Fruit fly (Drosophila melanogaster): ENCODE measurements around the gene fal.

The fal gene

dm6 chr3L:19316638-19317037 is 22.3 kb downstream of the fal start:
- no peak for TF ChIP-seq psq (optimal IDR thresholded peaks at IDR 0.05)
- no peak for TF ChIP-seq h (optimal IDR thresholded peaks at IDR 0.05)
- TF ChIP-seq insv (optimal IDR thresholded peaks at IDR 0.05): no peak
- TF ChIP-seq ttk (optimal IDR thresholded peaks at IDR 0.05): no peak
- no peak for TF ChIP-seq Myc (optimal IDR thresholded peaks at IDR 0.05)
- TF ChIP-seq Sin3A (optimal IDR thresholded peaks at IDR 0.05): no peak

dm6 chr3L:19326029-19326428 is 31.7 kb downstream of the fal start:
- TF ChIP-seq h (optimal IDR thresholded peaks at IDR 0.05) (no peak), insv (optimal IDR thresholded peaks at IDR 0.05) (no peak), Sin3A (optimal IDR thresholded peaks at IDR 0.05) (no peak), psq (optimal IDR thresholded peaks at IDR 0.05) (no peak), Myc (optimal IDR thresholded peaks at IDR 0.05) (no peak), ttk (optimal IDR thresholded peaks at IDR 0.05) (no peak)

dm6 chr3L:19327223-19327622 is 32.9 kb downstream of the fal start:
- no peak for TF ChIP-seq h (optimal IDR thresholded peaks at IDR 0.05)
- no peak for TF ChIP-seq psq (optimal IDR thresholded peaks at IDR 0.05)
- TF ChIP-seq Myc (optimal IDR thresholded peaks at IDR 0.05): no peak
- no peak for TF ChIP-seq ttk (optimal IDR thresholded peaks at IDR 0.05)
- TF ChIP-seq insv (optimal IDR thresholded peaks at IDR 0.05): no peak
- TF ChIP-seq Sin3A (optimal IDR thresholded peaks at IDR 0.05): no peak

- TF ChIP-seq psq (optimal IDR thresholded peaks at IDR 0.05): no peak
- no peak for TF ChIP-seq h (optimal IDR thresholded peaks at IDR 0.05)
- TF ChIP-seq insv (optimal IDR thresholded peaks at IDR 0.05): no peak
- no peak for TF ChIP-seq Sin3A (optimal IDR thresholded peaks at IDR 0.05)
- TF ChIP-seq ttk (optimal IDR thresholded peaks at IDR 0.05): no peak
- TF ChIP-seq Myc (optimal IDR thresholded peaks at IDR 0.05): no peak
Observed at dm6 chr3L:19328076-19328475, 33.7 kb downstream of the fal start.

dm6 chr3L:19329499-19329898 is 35.1 kb downstream of the fal start:
- TF ChIP-seq psq (optimal IDR thresholded peaks at IDR 0.05): no peak

- TF ChIP-seq insv (optimal IDR thresholded peaks at IDR 0.05) (no peak), psq (optimal IDR thresholded peaks at IDR 0.05) (no peak), h (optimal IDR thresholded peaks at IDR 0.05) (no peak), Sin3A (optimal IDR thresholded peaks at IDR 0.05) (no peak), Myc (optimal IDR thresholded peaks at IDR 0.05) (no peak), ttk (optimal IDR thresholded peaks at IDR 0.05) (no peak)
Observed at dm6 chr3L:19331763-19332162, 37.4 kb downstream of the fal start.

- TF ChIP-seq Myc (optimal IDR thresholded peaks at IDR 0.05): no peak
- TF ChIP-seq psq (optimal IDR thresholded peaks at IDR 0.05): no peak
- TF ChIP-seq Sin3A (optimal IDR thresholded peaks at IDR 0.05): no peak
- TF ChIP-seq ttk (optimal IDR thresholded peaks at IDR 0.05): no peak
- TF ChIP-seq insv (optimal IDR thresholded peaks at IDR 0.05): no peak
- TF ChIP-seq h (optimal IDR thresholded peaks at IDR 0.05): no peak
Observed at dm6 chr3L:19336678-19337077, 42.3 kb downstream of the fal start.

- TF ChIP-seq psq (optimal IDR thresholded peaks at IDR 0.05) (no peak), Myc (optimal IDR thresholded peaks at IDR 0.05) (no peak), ttk (optimal IDR thresholded peaks at IDR 0.05) (no peak), Sin3A (optimal IDR thresholded peaks at IDR 0.05) (no peak), h (optimal IDR thresholded peaks at IDR 0.05) (no peak), insv (optimal IDR thresholded peaks at IDR 0.05) (no peak)
Observed at dm6 chr3L:19337398-19338086, 43.2 kb downstream of the fal start, which contains the start of gene pip. TSS of gene pip (minus strand) at chr3L:19337609.

- TF ChIP-seq h (optimal IDR thresholded peaks at IDR 0.05) (no peak), psq (optimal IDR thresholded peaks at IDR 0.05) (no peak), ttk (optimal IDR thresholded peaks at IDR 0.05) (no peak), Sin3A (optimal IDR thresholded peaks at IDR 0.05) (no peak), insv (optimal IDR thresholded peaks at IDR 0.05) (no peak), Myc (optimal IDR thresholded peaks at IDR 0.05) (no peak)
Observed at dm6 chr3L:19338234-19338633, 43.9 kb downstream of the fal start.

- TF ChIP-seq Sin3A (optimal IDR thresholded peaks at IDR 0.05) (no peak), Myc (optimal IDR thresholded peaks at IDR 0.05) (no peak), insv (optimal IDR thresholded peaks at IDR 0.05) (no peak), h (optimal IDR thresholded peaks at IDR 0.05) (no peak), psq (optimal IDR thresholded peaks at IDR 0.05) (no peak), ttk (optimal IDR thresholded peaks at IDR 0.05) (no peak)
Observed at dm6 chr3L:19340516-19340915, 46.2 kb downstream of the fal start.
